Worm (Caenorhabditis elegans) whole organism, early embryonic: ENCODE measurements around the gene K08D9.2.

ENCODE experiments used
- ama-1 ChIP-seq: fragments of 150-350 bp; optimal IDR thresholded peaks from 2 replicates; lab custom pipeline; 2014
- hmbx-1 ChIP-seq: sonication (generic microtip); optimal IDR thresholded peaks from 2 replicates; lab custom pipeline; 2016; ENCODE audit warnings: mild to moderate bottlenecking, missing genetic modification characterization, missing compliant biosample characterization
- scrt-1 ChIP-seq: fragments of 200-800 bp; sonication (Bioruptor generic); IDR thresholded peaks from 2 replicates; pipeline ENCODE4 v1.3.6; 2022; ENCODE audit warnings: missing genetic modification characterization, missing compliant biosample characterization
- sea-1 ChIP-seq: fragments of 200-800 bp; sonication (Bioruptor generic); conservative IDR thresholded peaks from 2 replicates; pipeline ENCODE4 v1.3.6; 2022; ENCODE audit warnings: missing genetic modification characterization, missing compliant biosample characterization
- tbx-11 ChIP-seq: fragments of 200-800 bp; sonication (Bioruptor generic); IDR thresholded peaks from 2 replicates; pipeline ENCODE4 v1.3.6; 2022; ENCODE audit warnings: missing genetic modification characterization, missing compliant biosample characterization

DNA sequence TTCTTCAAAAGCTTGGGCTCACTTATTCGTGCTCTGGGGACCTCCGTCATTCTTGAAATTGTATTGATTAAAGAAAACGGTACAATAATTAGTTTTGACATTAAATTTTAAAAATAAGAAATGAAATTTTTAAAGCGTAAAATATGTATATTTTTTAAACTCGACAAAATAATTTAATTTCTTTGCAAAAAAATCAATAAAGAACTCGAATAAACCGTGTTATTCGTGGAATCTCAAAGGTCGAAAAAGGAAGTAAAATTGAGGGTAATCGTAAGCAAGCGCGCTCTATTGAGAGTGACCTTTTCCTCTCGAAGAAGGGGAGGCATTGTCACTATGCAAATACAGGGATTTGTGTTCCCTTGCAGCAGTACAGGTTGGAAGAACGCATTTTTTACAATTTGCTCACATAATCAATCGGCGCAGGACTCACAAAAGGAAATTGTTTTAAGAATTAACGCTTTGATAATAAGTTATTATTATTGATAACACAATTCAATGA lies 32.5 kb upstream of the K08D9.2 start, which contains the start of gene Y73C8B.2:
- no peak for TF ChIP-seq sea-1
- no peak for TF ChIP-seq hmbx-1
- no peak for TF ChIP-seq ama-1 (lab: Kevin White, UChicago)
- TF ChIP-seq scrt-1 (GFP tag; lab: Robert Waterston, UW) = no peak
- TF ChIP-seq tbx-11 (GFP tag; lab: Robert Waterston, UW) = peak; percentile 39; the same call in 1 of the 2 replicates
